Worm (Caenorhabditis elegans) whole organism, L4 larva: ENCODE results near the gene cal-7.

ENCODE experiments used
- F10B5.3 ChIP-seq: sonication (generic microtip); optimal IDR thresholded peaks from 2 replicates; lab custom pipeline; 2016; ENCODE audit warnings: mild to moderate bottlenecking, missing genetic modification characterization, missing compliant biosample characterization
- F26F4.8 ChIP-seq: fragments of 200-800 bp; sonication (Bioruptor generic); conservative IDR thresholded peaks from 2 replicates; pipeline ENCODE4 v1.3.6; 2022; ENCODE audit warnings: missing genetic modification characterization, missing compliant biosample characterization
- F49E8.2 ChIP-seq: sonication (generic microtip); optimal IDR thresholded peaks from 2 replicates; lab custom pipeline; 2016; ENCODE audit warnings: missing compliant biosample characterization, mild to moderate bottlenecking, missing genetic modification characterization, borderline replicate concordance
- R02D3.7 ChIP-seq: fragments of 150-350 bp; sonication (generic microtip); optimal IDR thresholded peaks from 3 replicates; lab custom pipeline; 2014; ENCODE audit warnings: missing biosample characterization, missing genetic modification characterization
- T20F7.1 ChIP-seq: fragments of 200-800 bp; sonication (Bioruptor generic); optimal IDR thresholded peaks from 2 replicates; lab custom pipeline; 2018; ENCODE audit warnings: mild to moderate bottlenecking, missing genetic modification characterization, missing compliant biosample characterization
- Y5F2A.4 ChIP-seq: fragments of 200-800 bp; sonication (Bioruptor generic); optimal IDR thresholded peaks from 2 replicates; lab custom pipeline; 2018; ENCODE audit warnings: mild to moderate bottlenecking, missing genetic modification characterization, missing compliant biosample characterization
- Y75B8A.6 ChIP-seq: fragments of 200-800 bp; sonication (Bioruptor generic); IDR thresholded peaks from 2 replicates; pipeline ENCODE4 v1.3.6; 2022; ENCODE audit warnings: missing genetic modification reagents, missing genetic modification characterization, missing compliant biosample characterization
- ama-1 ChIP-seq: fragments of 150-350 bp; optimal IDR thresholded peaks from 2 replicates; lab custom pipeline; 2014; ENCODE audit warnings: inconsistent platforms, mixed read lengths
- arid-1 ChIP-seq: fragments of 200-800 bp; sonication (Bioruptor generic); conservative IDR thresholded peaks from 2 replicates; pipeline ENCODE4 v1.3.6; 2022; ENCODE audit warnings: missing genetic modification reagents, missing genetic modification characterization, missing compliant biosample characterization
- attf-4 ChIP-seq: sonication (generic microtip); optimal IDR thresholded peaks from 3 replicates; lab custom pipeline; 2017; ENCODE audit warnings: missing biosample characterization, missing genetic modification characterization
- ceh-32 ChIP-seq: sonication (generic microtip); optimal IDR thresholded peaks from 2 replicates; lab custom pipeline; 2016; ENCODE audit warnings: mild to moderate bottlenecking, missing genetic modification characterization, missing compliant biosample characterization; ENCODE audit not compliant: poor library complexity
- ceh-44 ChIP-seq: fragments of 200-800 bp; sonication (Bioruptor generic); IDR thresholded peaks from 2 replicates; pipeline ENCODE4 v1.3.6; 2022; ENCODE audit warnings: missing genetic modification reagents, missing genetic modification characterization, missing compliant biosample characterization
- ceh-82 ChIP-seq: sonication (generic microtip); optimal IDR thresholded peaks from 2 replicates; lab custom pipeline; 2017; ENCODE audit warnings: missing biosample characterization, missing genetic modification characterization
- ces-1 ChIP-seq: fragments of 150-350 bp; sonication (generic microtip); optimal IDR thresholded peaks from 4 replicates; lab custom pipeline; 2014; ENCODE audit warnings: missing biosample characterization, missing genetic modification reagents, missing genetic modification characterization
- daf-16 ChIP-seq, 3 experiments: sonication (generic microtip); optimal IDR thresholded peaks; 2 replicates each; lab custom pipeline; 2016 to 2017; ENCODE audit warnings: missing genetic modification characterization in 3 of 3, missing genetic modification reagents in 3 of 3, mild to moderate bottlenecking in 2 of 3, missing compliant biosample characterization in 2 of 3, missing biosample characterization in 1 of 3, moderate library complexity in 1 of 3
- daf-19 ChIP-seq: fragments of 200-800 bp; sonication (Bioruptor generic); conservative IDR thresholded peaks from 2 replicates; pipeline ENCODE4 v1.3.6; 2022; ENCODE audit warnings: missing genetic modification characterization, missing compliant biosample characterization
- dpl-1 ChIP-seq: fragments of 150-350 bp; optimal IDR thresholded peaks from 2 replicates; lab custom pipeline; 2014; ENCODE audit warnings: missing biosample characterization, missing genetic modification reagents, missing genetic modification characterization
- dve-1 ChIP-seq: sonication (generic microtip); optimal IDR thresholded peaks from 2 replicates; lab custom pipeline; 2017; ENCODE audit warnings: antibody characterized with exemption, mild to moderate bottlenecking, missing genetic modification characterization, missing compliant biosample characterization; ENCODE audit not compliant: insufficient read depth
- fos-1 ChIP-seq: fragments of 150-350 bp; optimal IDR thresholded peaks from 2 replicates; lab custom pipeline; 2014; ENCODE audit warnings: missing biosample characterization, missing genetic modification characterization
- hif-1 ChIP-seq, 2 experiments: sonication (generic microtip); optimal IDR thresholded peaks; 2 replicates each; lab custom pipeline; 2016 to 2017; ENCODE audit warnings: missing compliant biosample characterization in 2 of 2, missing genetic modification characterization in 2 of 2, missing genetic modification reagents in 2 of 2, missing genotype in 2 of 2, mild to moderate bottlenecking in 1 of 2
- hlh-11 ChIP-seq: fragments of 200-800 bp; sonication (Bioruptor generic); optimal IDR thresholded peaks from 2 replicates; lab custom pipeline; 2018; ENCODE audit warnings: mild to moderate bottlenecking, missing genetic modification characterization, missing compliant biosample characterization
- hlh-30 ChIP-seq: sonication (generic microtip); optimal IDR thresholded peaks from 2 replicates; lab custom pipeline; 2017; ENCODE audit warnings: antibody characterized with exemption, mild to moderate bottlenecking, missing genetic modification characterization, missing compliant biosample characterization; ENCODE audit not compliant: insufficient read depth
- lin-1 ChIP-seq: fragments of 200-800 bp; sonication (Bioruptor generic); IDR thresholded peaks from 2 replicates; pipeline ENCODE4 v1.3.6; 2022; ENCODE audit warnings: missing genetic modification reagents, missing genetic modification characterization, missing compliant biosample characterization
- lin-15B ChIP-seq: fragments of 150-350 bp; sonication (generic microtip); optimal IDR thresholded peaks from 3 replicates; lab custom pipeline; 2014; ENCODE audit warnings: missing biosample characterization, missing genetic modification characterization
- lin-29 ChIP-seq: fragments of 200-800 bp; sonication (Bioruptor generic); IDR thresholded peaks from 2 replicates; pipeline ENCODE4 v1.3.6; 2022; ENCODE audit warnings: missing genetic modification reagents, missing genetic modification characterization, missing compliant biosample characterization
- lir-3 ChIP-seq: sonication (generic microtip); optimal IDR thresholded peaks from 2 replicates; lab custom pipeline; 2016; ENCODE audit warnings: mild to moderate bottlenecking, missing genetic modification characterization, missing compliant biosample characterization
- madf-5 ChIP-seq, 2 experiments: fragments of 200-800 bp; sonication (Bioruptor generic); IDR thresholded peaks; 2 replicates each; pipeline ENCODE4 v1.3.6; 2022; ENCODE audit warnings: missing compliant biosample characterization in 2 of 2, missing genetic modification characterization in 2 of 2
- mdl-1 ChIP-seq, 2 experiments: fragments of 150-350 bp in 1 of 2; sonication (generic microtip) in 1 of 2; optimal IDR thresholded peaks; 2 replicates each; lab custom pipeline; 2014 to 2017; ENCODE audit warnings: missing biosample characterization in 2 of 2, missing genetic modification characterization in 2 of 2
- mes-2 ChIP-seq: sonication (generic microtip); optimal IDR thresholded peaks from 2 replicates; lab custom pipeline; 2016; ENCODE audit warnings: missing genotype, mild to moderate bottlenecking, missing genetic modification characterization, missing compliant biosample characterization; ENCODE audit not compliant: poor library complexity, severe bottlenecking
- mxl-2 ChIP-seq: fragments of 200-800 bp; sonication (Bioruptor generic); conservative IDR thresholded peaks from 2 replicates; pipeline ENCODE4 v1.3.6; 2022; ENCODE audit warnings: missing genetic modification reagents, missing genetic modification characterization, missing compliant biosample characterization
- nhr-10 ChIP-seq: fragments of 150-350 bp; optimal IDR thresholded peaks from 2 replicates; lab custom pipeline; 2014; ENCODE audit warnings: missing biosample characterization, missing genetic modification characterization
- nhr-102 ChIP-seq: sonication (generic microtip); optimal IDR thresholded peaks from 2 replicates; lab custom pipeline; 2016; ENCODE audit warnings: mild to moderate bottlenecking, missing genetic modification characterization, moderate library complexity, missing compliant biosample characterization
- nhr-237 ChIP-seq: sonication (generic microtip); optimal IDR thresholded peaks from 2 replicates; lab custom pipeline; 2017; ENCODE audit warnings: missing biosample characterization, missing genetic modification characterization
- nhr-25 ChIP-seq: sonication (generic microtip); optimal IDR thresholded peaks from 2 replicates; lab custom pipeline; 2017; ENCODE audit warnings: missing genetic modification characterization, mild to moderate bottlenecking, missing compliant biosample characterization, antibody characterized with exemption, moderate library complexity, borderline replicate concordance; ENCODE audit not compliant: insufficient read depth
- nhr-28 ChIP-seq: fragments of 150-350 bp; optimal IDR thresholded peaks from 2 replicates; lab custom pipeline; 2014; ENCODE audit warnings: missing biosample characterization, missing genetic modification characterization
- nhr-76 ChIP-seq: fragments of 150-350 bp; optimal IDR thresholded peaks from 2 replicates; lab custom pipeline; 2014; ENCODE audit warnings: missing biosample characterization, missing genetic modification characterization
- php-3 ChIP-seq: fragments of 200-800 bp; sonication (Bioruptor generic); IDR thresholded peaks from 2 replicates; pipeline ENCODE4 v1.3.6; 2022; ENCODE audit warnings: missing genetic modification reagents, missing genetic modification characterization, missing compliant biosample characterization
- saeg-2 ChIP-seq: fragments of 200-800 bp; sonication (Bioruptor generic); IDR thresholded peaks from 2 replicates; pipeline ENCODE4 v1.3.6; 2022; ENCODE audit warnings: missing genetic modification reagents, missing genetic modification characterization, missing compliant biosample characterization
- skn-1 ChIP-seq: fragments of 150-350 bp; optimal IDR thresholded peaks from 2 replicates; lab custom pipeline; 2014; ENCODE audit warnings: missing biosample characterization, missing genetic modification characterization
- tag-97 ChIP-seq: fragments of 200-800 bp; sonication (Bioruptor generic); IDR thresholded peaks from 2 replicates; pipeline ENCODE4 v1.3.6; 2022; ENCODE audit warnings: missing genetic modification characterization, missing compliant biosample characterization
- tra-1 ChIP-seq: fragments of 200-800 bp; sonication (Bioruptor generic); IDR thresholded peaks from 2 replicates; pipeline ENCODE4 v1.3.6; 2022; ENCODE audit warnings: missing genetic modification reagents, missing genetic modification characterization, missing compliant biosample characterization
- vab-7 ChIP-seq: fragments of 200-800 bp; sonication (Bioruptor generic); IDR thresholded peaks from 2 replicates; pipeline ENCODE4 v1.3.6; 2022; ENCODE audit warnings: missing genetic modification reagents, missing genetic modification characterization, missing compliant biosample characterization
- zag-1 ChIP-seq: fragments of 150-350 bp; optimal IDR thresholded peaks from 2 replicates; lab custom pipeline; 2014; ENCODE audit warnings: missing biosample characterization, missing genetic modification characterization
- zfp-2 ChIP-seq: sonication (generic microtip); optimal IDR thresholded peaks from 2 replicates; lab custom pipeline; 2016; ENCODE audit warnings: mild to moderate bottlenecking, missing genetic modification characterization, missing compliant biosample characterization
- ztf-7 ChIP-seq: fragments of 150-350 bp; optimal IDR thresholded peaks from 2 replicates; lab custom pipeline; 2014; ENCODE audit warnings: missing biosample characterization, missing genetic modification characterization

The cal-7 gene

DNA sequence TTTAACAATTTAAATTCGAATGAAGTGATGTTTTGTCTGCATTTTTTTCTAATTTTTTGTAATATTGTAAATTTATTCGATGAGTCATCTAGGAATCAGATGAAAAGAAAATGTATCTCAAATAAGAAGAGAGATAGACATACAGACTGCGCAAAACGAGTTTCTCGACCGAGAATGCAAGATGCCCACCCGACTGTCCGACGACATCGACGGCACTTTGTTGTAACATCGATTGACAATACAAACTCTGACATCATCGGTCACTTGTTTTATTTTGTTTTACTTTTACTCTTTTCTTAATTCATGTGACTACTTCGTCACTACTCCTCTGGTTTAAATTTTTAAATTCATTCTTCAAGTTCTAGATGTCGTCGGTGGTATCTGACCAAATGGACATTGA, 7.0 kb downstream of the cal-7 start, which contains the start of gene sta-2 (continued):
- TF ChIP-seq nhr-102 (tag; lab: Kevin White, UChicago), result no peak
- no peak for TF ChIP-seq mxl-2 (GFP tag; lab: Robert Waterston, UW)
- TF ChIP-seq Y75B8A.6 (GFP tag; lab: Robert Waterston, UW), result no peak
- no peak for TF ChIP-seq ztf-7 (tag; lab: Kevin White, UChicago)
- TF ChIP-seq nhr-237 (tag; lab: Kevin White, UChicago), result no peak
- no peak for TF ChIP-seq ces-1 (GFP tag; lab: Kevin White, UChicago)
- peak in 1 of 2 experiments; percentile 26 for TF ChIP-seq mdl-1 (tag; optimal IDR thresholded peaks at IDR 0.05; lab: Kevin White, UChicago)
- no peak for TF ChIP-seq daf-16 (GFP tag; optimal IDR thresholded peaks at IDR 0.05; lab: Kevin White, UChicago)
- no peak for TF ChIP-seq daf-16 (tag; optimal IDR thresholded peaks at IDR 0.05; lab: Kevin White, UChicago)
- no peak for TF ChIP-seq madf-5 (GFP tag; IDR thresholded peaks at IDR 0.05; lab: Robert Waterston, UW)
- TF ChIP-seq hif-1 (tag; optimal IDR thresholded peaks at IDR 0.05; lab: Kevin White, UChicago), result no peak
- TF ChIP-seq zag-1 (tag; lab: Kevin White, UChicago), result no peak
- TF ChIP-seq ceh-32 (tag; lab: Kevin White, UChicago), result no peak
- no peak for TF ChIP-seq ceh-44
- no peak for TF ChIP-seq fos-1 (tag; lab: Kevin White, UChicago)
- no peak for TF ChIP-seq R02D3.7 (tag; lab: Kevin White, UChicago)
- TF ChIP-seq hlh-11 (tag; lab: Kevin White, UChicago), result peak; percentile 19
- no peak for TF ChIP-seq attf-4 (tag; lab: Kevin White, UChicago)
- TF ChIP-seq daf-19 (GFP tag; lab: Robert Waterston, UW), result no peak
- TF ChIP-seq hlh-30 (tag; lab: Kevin White, UChicago), result peak; percentile 57
- peak; percentile 31 for TF ChIP-seq nhr-25 (tag; lab: Kevin White, UChicago)
- TF ChIP-seq nhr-76 (tag; lab: Kevin White, UChicago), result no peak
- TF ChIP-seq zfp-2 (tag; lab: Kevin White, UChicago), result no peak
- TF ChIP-seq lir-3, result no peak
- TF ChIP-seq T20F7.1 (GFP tag; lab: Kevin White, UChicago), result no peak
- no peak for TF ChIP-seq F26F4.8 (GFP tag; lab: Robert Waterston, UW)
- TF ChIP-seq nhr-28 (tag; lab: Kevin White, UChicago), result peak; percentile 50
- no peak for TF ChIP-seq arid-1 (GFP tag; lab: Robert Waterston, UW)
- TF ChIP-seq lin-15B (tag; lab: Kevin White, UChicago), result no peak
- no peak for TF ChIP-seq lin-29 (GFP tag; lab: Robert Waterston, UW)
- TF ChIP-seq mes-2 (tag; lab: Kevin White, UChicago), result no peak
- TF ChIP-seq dve-1 (tag; lab: Kevin White, UChicago), result no peak
- no peak for TF ChIP-seq skn-1 (tag; lab: Kevin White, UChicago)
- no peak for TF ChIP-seq tra-1 (GFP tag; lab: Robert Waterston, UW)
- no peak for TF ChIP-seq vab-7 (GFP tag; lab: Robert Waterston, UW)

DNA sequence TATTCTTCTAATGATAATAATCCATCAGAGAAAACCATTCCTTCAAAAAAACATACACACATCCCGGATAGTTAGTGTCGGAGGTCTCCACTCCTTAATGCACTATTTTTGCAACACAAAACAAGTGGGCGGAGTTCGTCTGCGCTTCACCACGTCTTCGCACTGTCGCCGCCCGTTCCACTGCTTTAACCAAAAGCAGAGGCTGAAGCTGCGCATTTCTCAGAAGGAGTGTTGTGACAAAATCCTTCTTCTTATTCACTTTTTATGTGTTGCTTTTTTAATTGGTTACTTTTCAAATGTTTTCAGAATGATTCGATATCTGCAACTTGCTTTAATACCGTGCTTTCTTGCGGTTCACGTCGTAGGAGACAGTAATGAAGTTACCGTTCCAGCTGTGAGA, 11.0 kb downstream of the cal-7 start, which contains the start of gene F58E6.13:
F58E6.13 (plus strand) TSS at position 301 of the 400 bp plus-strand sequence.
- no peak for TF ChIP-seq F10B5.3 (tag; lab: Kevin White, UChicago)
- no peak for TF ChIP-seq Y5F2A.4 (GFP tag; lab: Kevin White, UChicago)
- TF ChIP-seq nhr-10 (tag; lab: Kevin White, UChicago), result no peak
- no peak for TF ChIP-seq mdl-1 (tag; optimal IDR thresholded peaks at IDR 0.05; lab: Kevin White, UChicago)
- TF ChIP-seq vab-7 (GFP tag; lab: Robert Waterston, UW), result no peak
- no peak for TF ChIP-seq ceh-32 (tag; lab: Kevin White, UChicago)
- TF ChIP-seq nhr-28 (tag; lab: Kevin White, UChicago), result no peak
- no peak for TF ChIP-seq tra-1 (GFP tag; lab: Robert Waterston, UW)
- no peak for TF ChIP-seq dpl-1
- no peak for TF ChIP-seq ceh-82 (tag; lab: Kevin White, UChicago)
- TF ChIP-seq saeg-2 (GFP tag; lab: Robert Waterston, UW), result no peak
- TF ChIP-seq F49E8.2 (tag; lab: Kevin White, UChicago), result no peak
- TF ChIP-seq ama-1 (lab: Kevin White, UChicago), result no peak
- no peak for TF ChIP-seq tag-97
- no peak for TF ChIP-seq php-3 (GFP tag; lab: Robert Waterston, UW)
- TF ChIP-seq lin-1 (GFP tag; lab: Robert Waterston, UW), result no peak
- TF ChIP-seq, all 104 proteins: peak for 0
